Worm (Caenorhabditis elegans) whole organism, L1 larva: ENCODE data around the gene ucr-1.

Source experiments
- C34B4.2 ChIP-seq: sonication (generic microtip); optimal IDR thresholded peaks from 2 replicates; lab custom pipeline; 2017; ENCODE audit warnings: mild to moderate bottlenecking, missing genetic modification characterization, missing compliant biosample characterization
- aha-1 ChIP-seq: fragments of 150-350 bp; optimal IDR thresholded peaks from 2 replicates; lab custom pipeline; 2014; ENCODE audit warnings: missing biosample characterization, missing genetic modification characterization
- alr-1 ChIP-seq: fragments of 200-800 bp; sonication (Bioruptor generic); optimal IDR thresholded peaks from 2 replicates; lab custom pipeline; 2018; ENCODE audit warnings: borderline replicate concordance, mild to moderate bottlenecking, missing genetic modification characterization, missing compliant biosample characterization
- ceh-88 ChIP-seq: fragments of 200-800 bp; sonication (Bioruptor generic); IDR thresholded peaks from 2 replicates; pipeline ENCODE4 v1.3.6; 2022; ENCODE audit warnings: missing genetic modification characterization, missing compliant biosample characterization
- dpl-1 ChIP-seq, 3 experiments: fragments of 150-350 bp in 2 of 3; sonication (generic microtip) in 1 of 3; optimal IDR thresholded peaks; 2 replicates each; lab custom pipeline; 2014 to 2017; ENCODE audit warnings: missing biosample characterization in 3 of 3, missing genetic modification characterization in 3 of 3, missing genetic modification reagents in 3 of 3
- dsc-1 ChIP-seq: sonication (generic microtip); optimal IDR thresholded peaks from 2 replicates; lab custom pipeline; 2016; ENCODE audit warnings: mild to moderate bottlenecking, missing genetic modification characterization, missing compliant biosample characterization
- efl-1 ChIP-seq, 4 experiments: fragments of 150-350 bp; optimal IDR thresholded peaks in 3 of 4; peaks in 1 of 4; 1 replicate in 1 of 4; 2 replicates in 3 of 4; lab custom pipeline; 2014; ENCODE audit warnings: missing biosample characterization in 2 of 4, missing genetic modification characterization in 2 of 4, missing genetic modification reagents in 2 of 4
- egl-13 ChIP-seq: sonication (generic microtip); optimal IDR thresholded peaks from 2 replicates; lab custom pipeline; 2016; ENCODE audit warnings: missing genotype, missing genetic modification reagents, missing genetic modification characterization, missing compliant biosample characterization
- fkh-10 ChIP-seq: sonication (generic microtip); optimal IDR thresholded peaks from 2 replicates; lab custom pipeline; 2017; ENCODE audit warnings: missing biosample characterization, missing genetic modification reagents, missing genetic modification characterization
- fkh-8 ChIP-seq: sonication (generic microtip); optimal IDR thresholded peaks from 2 replicates; lab custom pipeline; 2016; ENCODE audit warnings: mild to moderate bottlenecking, missing genetic modification characterization, missing compliant biosample characterization
- hlh-17 ChIP-seq: fragments of 200-800 bp; sonication (Bioruptor generic); optimal IDR thresholded peaks from 2 replicates; lab custom pipeline; 2018; ENCODE audit warnings: missing genetic modification characterization, mild to moderate bottlenecking, missing compliant biosample characterization, moderate library complexity, borderline replicate concordance
- hlh-4 ChIP-seq: sonication (generic microtip); optimal IDR thresholded peaks from 2 replicates; lab custom pipeline; 2016; ENCODE audit warnings: mild to moderate bottlenecking, missing genetic modification characterization, missing compliant biosample characterization
- isw-1 ChIP-seq: fragments of 200-800 bp; sonication (Bioruptor generic); IDR thresholded peaks from 2 replicates; pipeline ENCODE4 v1.3.6; 2022; ENCODE audit warnings: missing genetic modification characterization, missing compliant biosample characterization
- lin-14 ChIP-seq: fragments of 200-800 bp; sonication (Bioruptor generic); optimal IDR thresholded peaks from 2 replicates; lab custom pipeline; 2018; ENCODE audit warnings: mild to moderate bottlenecking, missing genetic modification characterization, moderate library complexity, missing compliant biosample characterization
- lin-15B ChIP-seq: fragments of 150-350 bp; sonication (generic microtip); optimal IDR thresholded peaks from 3 replicates; lab custom pipeline; 2014; ENCODE audit warnings: missing biosample characterization, missing genetic modification characterization
- lin-35 ChIP-seq, 2 experiments: fragments of 150-350 bp; optimal IDR thresholded peaks; 2 replicates each; lab custom pipeline; 2014; ENCODE audit warnings: missing biosample characterization in 2 of 2, missing genetic modification characterization in 2 of 2, missing genetic modification reagents in 2 of 2
- lin-39 ChIP-seq: fragments of 150-350 bp; optimal IDR thresholded peaks from 2 replicates; lab custom pipeline; 2014; ENCODE audit warnings: missing biosample characterization, missing genetic modification reagents, missing genetic modification characterization
- lsy-2 ChIP-seq, 2 experiments: fragments of 150-350 bp; optimal IDR thresholded peaks; 2 replicates each; lab custom pipeline; 2014; ENCODE audit warnings: missing biosample characterization in 2 of 2, missing genetic modification characterization in 2 of 2
- nhr-11 ChIP-seq: fragments of 150-350 bp; optimal IDR thresholded peaks from 2 replicates; lab custom pipeline; 2014; ENCODE audit warnings: missing biosample characterization, missing genetic modification characterization
- nhr-20 ChIP-seq: sonication (generic microtip); optimal IDR thresholded peaks from 2 replicates; lab custom pipeline; 2016; ENCODE audit warnings: mild to moderate bottlenecking, missing genetic modification characterization, missing compliant biosample characterization
- nhr-237 ChIP-seq: fragments of 150-350 bp; optimal IDR thresholded peaks from 2 replicates; lab custom pipeline; 2014; ENCODE audit warnings: missing biosample characterization, missing genetic modification characterization
- nhr-71 ChIP-seq: sonication (generic microtip); optimal IDR thresholded peaks from 2 replicates; lab custom pipeline; 2016; ENCODE audit warnings: mild to moderate bottlenecking, missing genetic modification characterization, moderate library complexity, missing compliant biosample characterization
- nhr-84 ChIP-seq: sonication (generic microtip); optimal IDR thresholded peaks from 2 replicates; lab custom pipeline; 2017; ENCODE audit warnings: missing biosample characterization, missing genetic modification characterization
- nhr-85 ChIP-seq: sonication (generic microtip); peaks from one replicate; lab custom pipeline; 2016; ENCODE audit warnings: missing genetic modification characterization, inconsistent platforms, missing compliant biosample characterization
- pax-3 ChIP-seq: fragments of 200-800 bp; sonication (Bioruptor generic); optimal IDR thresholded peaks from 2 replicates; lab custom pipeline; 2018; ENCODE audit warnings: mild to moderate bottlenecking, missing genetic modification characterization, moderate library complexity, missing compliant biosample characterization
- rnt-1 ChIP-seq: sonication (generic microtip); optimal IDR thresholded peaks from 2 replicates; lab custom pipeline; 2016; ENCODE audit warnings: mild to moderate bottlenecking, missing genetic modification characterization, moderate library complexity, missing compliant biosample characterization
- skn-1 ChIP-seq: fragments of 150-350 bp; optimal IDR thresholded peaks from 2 replicates; lab custom pipeline; 2014; ENCODE audit warnings: missing biosample characterization, missing genetic modification characterization
- snpc-4 ChIP-seq: fragments of 150-350 bp; optimal IDR thresholded peaks from 2 replicates; lab custom pipeline; 2014; ENCODE audit warnings: missing biosample characterization, missing genetic modification characterization
- sptf-1 ChIP-seq: fragments of 150-350 bp; optimal IDR thresholded peaks from 2 replicates; lab custom pipeline; 2014; ENCODE audit warnings: missing biosample characterization, missing genetic modification characterization
- swsn-7 ChIP-seq: sonication (generic microtip); optimal IDR thresholded peaks from 2 replicates; lab custom pipeline; 2016; ENCODE audit warnings: missing genetic modification characterization, missing compliant biosample characterization
- tlp-1 ChIP-seq: fragments of 150-350 bp; optimal IDR thresholded peaks from 2 replicates; lab custom pipeline; 2014; ENCODE audit warnings: missing biosample characterization, missing genetic modification characterization
- unc-30 ChIP-seq: sonication (generic microtip); optimal IDR thresholded peaks from 2 replicates; lab custom pipeline; 2017; ENCODE audit warnings: missing biosample characterization, missing genetic modification characterization
- zip-4 ChIP-seq: fragments of 200-800 bp; sonication (Bioruptor generic); optimal IDR thresholded peaks from 2 replicates; lab custom pipeline; 2018; ENCODE audit warnings: mild to moderate bottlenecking, missing genetic modification characterization, moderate library complexity, missing compliant biosample characterization
- ztf-11 ChIP-seq, 2 experiments: sonication (generic microtip); optimal IDR thresholded peaks; 2 replicates each; lab custom pipeline; 2016 to 2017; ENCODE audit warnings: missing genetic modification characterization in 2 of 2, missing biosample characterization in 1 of 2, missing compliant biosample characterization in 1 of 2

The ucr-1 gene

ce11 chrIII:5565699-5566098 lies 26.2 kb upstream of the ucr-1 start (continued):
- TF ChIP-seq tlp-1 (tag; lab: Kevin White, UChicago) (no peak), lin-39 (tag; lab: Kevin White, UChicago) (no peak)

- TF ChIP-seq egl-13 (tag; lab: Kevin White, UChicago) (no peak), nhr-11 (no peak), lin-15B (tag; lab: Kevin White, UChicago) (no peak), alr-1 (tag; lab: Kevin White, UChicago) (no peak), ztf-11 (tag; optimal IDR thresholded peaks at IDR 0.05; lab: Kevin White, UChicago) (no peak), skn-1 (tag; lab: Kevin White, UChicago) (no peak), nhr-85 (tag; lab: Kevin White, UChicago) (peak; percentile 51), nhr-84 (tag; lab: Kevin White, UChicago) (no peak), zip-4 (GFP tag; lab: Kevin White, UChicago) (no peak)
- TF ChIP-seq, all 84 proteins: peak for 1
These were observed 25.4 kb upstream of the ucr-1 start for ce11 chrIII:5566496-5566895.

- TF ChIP-seq hlh-4 (tag; lab: Kevin White, UChicago) (no peak), lin-35 (GFP tag; optimal IDR thresholded peaks at IDR 0.05; lab: Kevin White, UChicago) (no peak), fkh-10 (no peak), dpl-1 (GFP tag; optimal IDR thresholded peaks at IDR 0.05; lab: Kevin White, UChicago) (no peak), fkh-8 (tag; lab: Kevin White, UChicago) (no peak), ceh-88 (no peak)
These were observed 23.7 kb upstream of the ucr-1 start for ce11 chrIII:5568265-5568664.

DNA sequence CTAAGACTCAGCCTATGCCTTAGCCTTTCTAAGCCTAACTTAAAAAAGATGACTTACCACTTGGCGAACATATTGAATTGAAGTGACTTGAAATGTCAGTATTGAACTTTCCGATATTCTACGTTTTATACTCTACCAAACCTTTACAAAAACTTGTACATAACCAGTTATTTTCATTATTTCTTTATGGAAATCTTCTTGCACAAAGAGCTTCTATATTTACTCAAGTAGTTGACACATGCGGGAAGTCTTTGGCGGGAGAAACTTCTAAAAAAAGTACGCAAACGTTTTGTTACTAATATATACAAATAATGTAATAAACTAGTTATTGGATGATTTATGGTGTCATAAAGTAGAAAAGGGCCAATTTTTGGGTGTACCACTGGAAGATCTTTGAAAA lies 23.3 kb upstream of the ucr-1 start, which contains the start of gene nspb-12:
Gene nspb-12, minus strand, starts transcription at position 101 of the 400 bp plus-strand sequence.
- TF ChIP-seq isw-1 (GFP tag; lab: Robert Waterston, UW) (no peak), dsc-1 (tag; lab: Kevin White, UChicago) (no peak), snpc-4 (tag; lab: Kevin White, UChicago) (no peak), dpl-1 (GFP tag; optimal IDR thresholded peaks at IDR 0.05; lab: Kevin White, UChicago) (no peak), pax-3 (tag; lab: Kevin White, UChicago) (no peak), aha-1 (tag; lab: Kevin White, UChicago) (no peak), ztf-11 (tag; optimal IDR thresholded peaks at IDR 0.05; lab: Kevin White, UChicago) (no peak), hlh-17 (no peak), sptf-1 (tag; lab: Kevin White, UChicago) (no peak), swsn-7 (no peak), C34B4.2 (no peak), nhr-237 (no peak), ceh-88 (no peak), nhr-11 (no peak), lsy-2 (tag; optimal IDR thresholded peaks at IDR 0.05; lab: Kevin White, UChicago) (no peak)

DNA sequence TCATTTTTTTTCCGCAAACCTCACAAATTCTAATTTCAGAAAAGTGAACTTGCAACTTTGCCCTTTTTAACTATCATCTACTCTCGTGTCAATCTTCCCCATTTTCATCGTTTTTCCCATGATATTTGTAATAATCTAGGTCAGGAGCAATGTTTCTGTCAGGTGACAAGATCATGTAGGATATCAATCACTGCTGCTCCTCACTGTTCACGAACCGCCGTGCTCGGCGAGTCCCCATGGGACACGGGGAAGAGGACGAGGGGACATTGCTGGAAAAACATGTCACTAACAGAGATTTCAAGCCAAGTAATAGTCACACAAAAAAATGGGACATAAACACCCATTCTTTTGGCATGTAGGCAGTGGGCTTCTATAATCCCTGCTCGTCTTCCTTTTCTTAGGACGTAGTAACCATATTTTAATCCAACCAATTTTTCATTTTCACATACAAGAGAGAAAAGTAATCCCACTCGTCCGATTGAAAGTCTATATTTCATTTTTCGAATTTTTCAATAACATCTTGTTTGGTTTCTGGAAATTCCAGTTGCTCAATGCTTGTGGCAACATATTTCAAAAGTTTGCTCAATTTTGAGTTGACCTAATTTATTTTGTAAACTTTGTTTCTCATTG lies 21.0 kb upstream of the ucr-1 start:
- TF ChIP-seq efl-1 (optimal IDR thresholded peaks at IDR 0.05; lab: Kevin White, UChicago) (no peak), efl-1 (GFP tag; optimal IDR thresholded peaks at IDR 0.05 in 1 of 2; lab: Kevin White, UChicago) (peak in 1 of 2 experiments; percentile 20), rnt-1 (tag; lab: Kevin White, UChicago) (peak; percentile 50), nhr-20 (tag; lab: Kevin White, UChicago) (no peak), pax-3 (tag; lab: Kevin White, UChicago) (no peak), unc-30 (peak; percentile 54), nhr-71 (tag; lab: Kevin White, UChicago) (peak; percentile 28), lin-14 (GFP tag; lab: Kevin White, UChicago) (peak; percentile 55)
- TF ChIP-seq, all 84 proteins: peak for 5
